Fruit fly (Drosophila melanogaster) whole organism: ENCODE measurements around the gene CCT7.

ENCODE experiments used
- CG8478 ChIP-seq: fragments of >200 bp; optimal IDR thresholded peaks from 2 replicates; lab custom pipeline; 2018; ENCODE audit warnings: inconsistent platforms
- Dll ChIP-seq: fragments of >200 bp; optimal IDR thresholded peaks from 2 replicates; lab custom pipeline; 2017
- EcR ChIP-seq, 2 experiments: fragments of >200 bp; optimal IDR thresholded peaks; 2 replicates each; lab custom pipeline; 2017; ENCODE audit warnings: missing biosample characterization in 2 of 2, missing genetic modification characterization in 2 of 2, missing genetic modification reagents in 2 of 2
- pan ChIP-seq: fragments of >200 bp; optimal IDR thresholded peaks from 2 replicates; lab custom pipeline; 2017
- psq ChIP-seq: fragments of >200 bp; optimal IDR thresholded peaks from 2 replicates; lab custom pipeline; 2017
- usp ChIP-seq: fragments of >200 bp; optimal IDR thresholded peaks from 2 replicates; lab custom pipeline; 2017; ENCODE audit warnings: missing biosample characterization, missing genetic modification characterization, mixed read lengths

Gene CCT7

dm6 chr3R:8821623-8822022 is 20.3 kb downstream of the CCT7 start, which contains the start of gene CG8369:
Gene CG8369, plus strand, starts transcription at chr3R:8822008.
- no peak for TF ChIP-seq CG8478 (lab: Kevin White, UChicago)
- no peak for TF ChIP-seq pan (lab: Kevin White, UChicago)
- no peak for TF ChIP-seq usp (GFP tag; lab: Kevin White, UChicago)
- no peak for TF ChIP-seq EcR (GFP tag; optimal IDR thresholded peaks at IDR 0.05; lab: Kevin White, UChicago)
- no peak for TF ChIP-seq Dll

dm6 chr3R:8822919-8823318 is 21.6 kb downstream of the CCT7 start:
- no peak for TF ChIP-seq EcR (GFP tag; optimal IDR thresholded peaks at IDR 0.05; lab: Kevin White, UChicago)
- TF ChIP-seq psq (lab: Kevin White, UChicago): no peak
- no peak for TF ChIP-seq pan (lab: Kevin White, UChicago)

dm6 chr3R:8823761-8824499 is 22.6 kb downstream of the CCT7 start, which contains the start of the genes IscU and CG8379:
Gene IscU, minus strand, starts transcription at chr3R:8824177.
Gene CG8379, plus strand, starts transcription at chr3R:8824411.
- TF ChIP-seq Dll: no peak
- TF ChIP-seq usp (GFP tag; lab: Kevin White, UChicago): no peak
- TF ChIP-seq psq (lab: Kevin White, UChicago): no peak
- TF ChIP-seq CG8478 (lab: Kevin White, UChicago): no peak

- TF ChIP-seq pan (lab: Kevin White, UChicago) (no peak), EcR (GFP tag; optimal IDR thresholded peaks at IDR 0.05; lab: Kevin White, UChicago) (no peak)
These were observed 39.7 kb downstream of the CCT7 start for dm6 chr3R:8841038-8841437.

- no peak for TF ChIP-seq pan (lab: Kevin White, UChicago)
- no peak for TF ChIP-seq usp (GFP tag; lab: Kevin White, UChicago)
- no peak for TF ChIP-seq CG8478 (lab: Kevin White, UChicago)
- no peak for TF ChIP-seq EcR (GFP tag; optimal IDR thresholded peaks at IDR 0.05; lab: Kevin White, UChicago)
These were observed 40.2 kb downstream of the CCT7 start for dm6 chr3R:8841533-8841932.

- no peak for TF ChIP-seq EcR (GFP tag; optimal IDR thresholded peaks at IDR 0.05; lab: Kevin White, UChicago)
- TF ChIP-seq pan (lab: Kevin White, UChicago): no peak
- no peak for TF ChIP-seq CG8478 (lab: Kevin White, UChicago)
- no peak for TF ChIP-seq psq (lab: Kevin White, UChicago)
- TF ChIP-seq usp (GFP tag; lab: Kevin White, UChicago): no peak
- no peak for TF ChIP-seq Dll
These were observed 42.7 kb downstream of the CCT7 start for dm6 chr3R:8843942-8844637.

dm6 chr3R:8844955-8845354 is 43.6 kb downstream of the CCT7 start:
- TF ChIP-seq usp (GFP tag; lab: Kevin White, UChicago) (no peak), CG8478 (lab: Kevin White, UChicago) (no peak), Dll (no peak), pan (lab: Kevin White, UChicago) (no peak), psq (lab: Kevin White, UChicago) (no peak)

dm6 chr3R:8846154-8846648 is 44.8 kb downstream of the CCT7 start:
- TF ChIP-seq usp (GFP tag; lab: Kevin White, UChicago): no peak
- TF ChIP-seq pan (lab: Kevin White, UChicago): no peak
- no peak for TF ChIP-seq Dll
- no peak for TF ChIP-seq CG8478 (lab: Kevin White, UChicago)
- no peak for TF ChIP-seq psq (lab: Kevin White, UChicago)

dm6 chr3R:8847096-8847639 is 45.8 kb downstream of the CCT7 start:
- TF ChIP-seq EcR (GFP tag; optimal IDR thresholded peaks at IDR 0.05; lab: Kevin White, UChicago) (no peak), psq (lab: Kevin White, UChicago) (no peak)

dm6 chr3R:8848190-8848589 is 46.8 kb downstream of the CCT7 start:
- TF ChIP-seq psq (lab: Kevin White, UChicago): no peak
- TF ChIP-seq CG8478 (lab: Kevin White, UChicago): no peak

- TF ChIP-seq CG8478 (lab: Kevin White, UChicago) (no peak), usp (GFP tag; lab: Kevin White, UChicago) (no peak), psq (lab: Kevin White, UChicago) (no peak), EcR (GFP tag; optimal IDR thresholded peaks at IDR 0.05; lab: Kevin White, UChicago) (no peak)
These were observed 48.2 kb downstream of the CCT7 start for dm6 chr3R:8849373-8850228.

- TF ChIP-seq psq (lab: Kevin White, UChicago) (no peak), EcR (GFP tag; optimal IDR thresholded peaks at IDR 0.05; lab: Kevin White, UChicago) (no peak), usp (GFP tag; lab: Kevin White, UChicago) (no peak), Dll (no peak), pan (lab: Kevin White, UChicago) (no peak), CG8478 (lab: Kevin White, UChicago) (no peak)
These were observed 49.3 kb downstream of the CCT7 start for dm6 chr3R:8850616-8851015.
